Fruit fly (Drosophila melanogaster): ENCODE measurements around the gene CG12617.

- TF ChIP-seq CG32532 (GFP tag; IDR thresholded peaks at IDR 0.05) (no peak), Chrac-16 (GFP tag; optimal IDR thresholded peaks at IDR 0.05) (no peak), Sry-δ (GFP tag; optimal IDR thresholded peaks at IDR 0.05) (no peak), CG16813 (GFP tag; IDR thresholded peaks at IDR 0.05; ENCODE audit: partially characterized antibody) (no peak), CG16815 (GFP tag; optimal IDR thresholded peaks at IDR 0.05) (no peak), stwl (tag; optimal IDR thresholded peaks at IDR 0.05) (no peak), fd96Cb (tag; optimal IDR thresholded peaks at IDR 0.05) (no peak), Usf (GFP tag; optimal IDR thresholded peaks at IDR 0.05) (no peak), Hr78 (GFP tag; optimal IDR thresholded peaks at IDR 0.05) (no peak), sd (tag; optimal IDR thresholded peaks at IDR 0.05) (no peak)
Measured at dm6 chr2L:20329612-20330011, 35.1 kb downstream of the CG12617 start.
